Worm (Caenorhabditis elegans) whole organism, L4 larva: ENCODE results near the gene C18E9.7.

Source experiments
- R02D3.7 ChIP-seq: fragments of 150-350 bp; sonication (generic microtip); optimal IDR thresholded peaks from 3 replicates; lab custom pipeline; 2014; ENCODE audit warnings: missing biosample characterization, missing genetic modification characterization
- T20F7.1 ChIP-seq: fragments of 200-800 bp; sonication (Bioruptor generic); optimal IDR thresholded peaks from 2 replicates; lab custom pipeline; 2018; ENCODE audit warnings: mild to moderate bottlenecking, missing genetic modification characterization, missing compliant biosample characterization
- ZK337.2 ChIP-seq: fragments of 200-800 bp; sonication (Bioruptor generic); IDR thresholded peaks from 2 replicates; pipeline ENCODE4 v1.3.6; 2022; ENCODE audit warnings: missing genetic modification reagents, missing genetic modification characterization, missing compliant biosample characterization
- aha-1 ChIP-seq: fragments of 150-350 bp; peaks from one replicate; lab custom pipeline; 2014; ENCODE audit warnings: missing biosample characterization, missing genetic modification characterization
- aly-2 ChIP-seq: sonication (generic microtip); optimal IDR thresholded peaks from 2 replicates; lab custom pipeline; 2018; ENCODE audit warnings: missing biosample characterization, missing genetic modification characterization
- ceh-20 ChIP-seq: fragments of 200-800 bp; sonication (Bioruptor generic); IDR thresholded peaks from 2 replicates; pipeline ENCODE4 v1.3.6; 2022; ENCODE audit warnings: missing genetic modification reagents, missing genetic modification characterization, missing compliant biosample characterization
- ceh-32 ChIP-seq: sonication (generic microtip); optimal IDR thresholded peaks from 2 replicates; lab custom pipeline; 2016; ENCODE audit warnings: mild to moderate bottlenecking, missing genetic modification characterization, missing compliant biosample characterization; ENCODE audit not compliant: poor library complexity
- ceh-44 ChIP-seq: fragments of 200-800 bp; sonication (Bioruptor generic); IDR thresholded peaks from 2 replicates; pipeline ENCODE4 v1.3.6; 2022; ENCODE audit warnings: missing genetic modification reagents, missing genetic modification characterization, missing compliant biosample characterization
- ceh-62 ChIP-seq: sonication (generic microtip); optimal IDR thresholded peaks from 2 replicates; lab custom pipeline; 2017; ENCODE audit warnings: missing biosample characterization, missing genetic modification characterization
- ces-1 ChIP-seq: fragments of 150-350 bp; sonication (generic microtip); optimal IDR thresholded peaks from 4 replicates; lab custom pipeline; 2014; ENCODE audit warnings: missing biosample characterization, missing genetic modification reagents, missing genetic modification characterization
- cey-2 ChIP-seq: sonication (generic microtip); optimal IDR thresholded peaks from 3 replicates; lab custom pipeline; 2017; ENCODE audit warnings: missing genetic modification characterization, mild to moderate bottlenecking, missing compliant biosample characterization, antibody characterized with exemption, borderline replicate concordance; ENCODE audit not compliant: insufficient read depth
- ctbp-1 ChIP-seq: fragments of 200-800 bp; sonication (Bioruptor generic); IDR thresholded peaks from 2 replicates; pipeline ENCODE4 v1.3.6; 2022; ENCODE audit warnings: missing genetic modification reagents, missing genetic modification characterization, missing compliant biosample characterization
- daf-16 ChIP-seq, 3 experiments: sonication (generic microtip); optimal IDR thresholded peaks; 2 replicates each; lab custom pipeline; 2016 to 2017; ENCODE audit warnings: missing genetic modification characterization in 3 of 3, missing genetic modification reagents in 3 of 3, mild to moderate bottlenecking in 2 of 3, missing compliant biosample characterization in 2 of 3, missing biosample characterization in 1 of 3, moderate library complexity in 1 of 3
- daf-8 ChIP-seq: fragments of 200-800 bp; sonication (Bioruptor generic); IDR thresholded peaks from 2 replicates; pipeline ENCODE4 v1.3.6; 2022; ENCODE audit warnings: missing genetic modification characterization, missing compliant biosample characterization
- dmd-6 ChIP-seq: fragments of 200-800 bp; sonication (Bioruptor generic); IDR thresholded peaks from 2 replicates; pipeline ENCODE4 v1.3.6; 2022; ENCODE audit warnings: missing genetic modification reagents, missing genetic modification characterization, missing compliant biosample characterization
- dpl-1 ChIP-seq: fragments of 150-350 bp; optimal IDR thresholded peaks from 2 replicates; lab custom pipeline; 2014; ENCODE audit warnings: missing biosample characterization, missing genetic modification reagents, missing genetic modification characterization
- dve-1 ChIP-seq: sonication (generic microtip); optimal IDR thresholded peaks from 2 replicates; lab custom pipeline; 2017; ENCODE audit warnings: antibody characterized with exemption, mild to moderate bottlenecking, missing genetic modification characterization, missing compliant biosample characterization; ENCODE audit not compliant: insufficient read depth
- egl-43 ChIP-seq: fragments of 200-800 bp; sonication (Bioruptor generic); IDR thresholded peaks from 2 replicates; pipeline ENCODE4 v1.3.6; 2022; ENCODE audit warnings: missing genetic modification reagents, missing genetic modification characterization, missing compliant biosample characterization
- fkh-10 ChIP-seq: fragments of 150-350 bp; optimal IDR thresholded peaks from 2 replicates; lab custom pipeline; 2014; ENCODE audit warnings: missing biosample characterization, missing genetic modification reagents, missing genetic modification characterization
- fos-1 ChIP-seq: fragments of 150-350 bp; optimal IDR thresholded peaks from 2 replicates; lab custom pipeline; 2014; ENCODE audit warnings: missing biosample characterization, missing genetic modification characterization
- hif-1 ChIP-seq, 2 experiments: sonication (generic microtip); optimal IDR thresholded peaks; 2 replicates each; lab custom pipeline; 2016 to 2017; ENCODE audit warnings: missing compliant biosample characterization in 2 of 2, missing genetic modification characterization in 2 of 2, missing genetic modification reagents in 2 of 2, missing genotype in 2 of 2, mild to moderate bottlenecking in 1 of 2
- hlh-11 ChIP-seq: fragments of 200-800 bp; sonication (Bioruptor generic); optimal IDR thresholded peaks from 2 replicates; lab custom pipeline; 2018; ENCODE audit warnings: mild to moderate bottlenecking, missing genetic modification characterization, missing compliant biosample characterization
- hlh-30 ChIP-seq: sonication (generic microtip); optimal IDR thresholded peaks from 2 replicates; lab custom pipeline; 2017; ENCODE audit warnings: antibody characterized with exemption, mild to moderate bottlenecking, missing genetic modification characterization, missing compliant biosample characterization; ENCODE audit not compliant: insufficient read depth
- hmg-1.1 ChIP-seq: fragments of 200-800 bp; sonication (Bioruptor generic); IDR thresholded peaks from 2 replicates; pipeline ENCODE4 v1.3.6; 2022; ENCODE audit warnings: missing genetic modification reagents, missing genetic modification characterization, missing compliant biosample characterization
- jun-1 ChIP-seq: fragments of 150-350 bp; optimal IDR thresholded peaks from 2 replicates; lab custom pipeline; 2014; ENCODE audit warnings: missing biosample characterization, missing genetic modification reagents, missing genetic modification characterization
- lir-3 ChIP-seq: sonication (generic microtip); optimal IDR thresholded peaks from 2 replicates; lab custom pipeline; 2016; ENCODE audit warnings: mild to moderate bottlenecking, missing genetic modification characterization, missing compliant biosample characterization
- lsy-2 ChIP-seq, 2 experiments: fragments of 150-350 bp in 1 of 2; sonication (generic microtip) in 1 of 2; optimal IDR thresholded peaks; 2 replicates each; lab custom pipeline; 2014 to 2017; ENCODE audit warnings: missing biosample characterization in 2 of 2, missing genetic modification characterization in 2 of 2
- madf-9 ChIP-seq: fragments of 200-800 bp; sonication (Bioruptor generic); conservative IDR thresholded peaks from 2 replicates; pipeline ENCODE4 v1.3.6; 2022; ENCODE audit warnings: missing genetic modification reagents, missing genetic modification characterization, missing compliant biosample characterization
- mep-1 ChIP-seq: fragments of 150-350 bp; sonication (generic microtip); optimal IDR thresholded peaks from 3 replicates; lab custom pipeline; 2014; ENCODE audit warnings: missing biosample characterization, missing genetic modification characterization
- mes-2 ChIP-seq: sonication (generic microtip); optimal IDR thresholded peaks from 2 replicates; lab custom pipeline; 2016; ENCODE audit warnings: missing genotype, mild to moderate bottlenecking, missing genetic modification characterization, missing compliant biosample characterization; ENCODE audit not compliant: poor library complexity, severe bottlenecking
- nhr-102 ChIP-seq: sonication (generic microtip); optimal IDR thresholded peaks from 2 replicates; lab custom pipeline; 2016; ENCODE audit warnings: mild to moderate bottlenecking, missing genetic modification characterization, moderate library complexity, missing compliant biosample characterization
- nhr-111 ChIP-seq: fragments of 200-800 bp; sonication (Bioruptor generic); optimal IDR thresholded peaks from 2 replicates; lab custom pipeline; 2018; ENCODE audit warnings: mild to moderate bottlenecking, missing genetic modification characterization, missing compliant biosample characterization
- nhr-28 ChIP-seq: fragments of 150-350 bp; optimal IDR thresholded peaks from 2 replicates; lab custom pipeline; 2014; ENCODE audit warnings: missing biosample characterization, missing genetic modification characterization
- nhr-6 ChIP-seq: fragments of 150-350 bp; optimal IDR thresholded peaks from 2 replicates; lab custom pipeline; 2014; ENCODE audit warnings: missing biosample characterization, missing genetic modification characterization
- nhr-77 ChIP-seq: fragments of 150-350 bp; optimal IDR thresholded peaks from 2 replicates; lab custom pipeline; 2014; ENCODE audit warnings: missing biosample characterization, missing genetic modification characterization
- pha-4 ChIP-seq, 2 experiments: fragments of 150-350 bp in 1 of 2; fragments of 200-800 bp in 1 of 2; sonication (Bioruptor generic) in 1 of 2; IDR thresholded peaks in 1 of 2; optimal IDR thresholded peaks in 1 of 2; 2 replicates each; pipeline versions ENCODE4 v1.3.6 to Lab custom; 2014 to 2022; ENCODE audit warnings: missing genetic modification characterization in 2 of 2, missing genetic modification reagents in 2 of 2, missing biosample characterization in 1 of 2, missing compliant biosample characterization in 1 of 2
- php-3 ChIP-seq: fragments of 200-800 bp; sonication (Bioruptor generic); IDR thresholded peaks from 2 replicates; pipeline ENCODE4 v1.3.6; 2022; ENCODE audit warnings: missing genetic modification reagents, missing genetic modification characterization, missing compliant biosample characterization
- rbr-2 ChIP-seq: sonication (generic microtip); optimal IDR thresholded peaks from 2 replicates; lab custom pipeline; 2016; ENCODE audit warnings: missing genotype, missing genetic modification characterization, missing compliant biosample characterization
- set-16 ChIP-seq: fragments of 200-800 bp; sonication (Bioruptor generic); IDR thresholded peaks from 2 replicates; pipeline ENCODE4 v1.3.6; 2022; ENCODE audit warnings: missing genetic modification reagents, missing genetic modification characterization, missing compliant biosample characterization
- snpc-1.2 ChIP-seq: fragments of 200-800 bp; sonication (Bioruptor generic); IDR thresholded peaks from 2 replicates; pipeline ENCODE4 v1.3.6; 2022; ENCODE audit warnings: missing genetic modification reagents, missing genetic modification characterization, missing compliant biosample characterization
- snpc-4 ChIP-seq: fragments of 150-350 bp; optimal IDR thresholded peaks from 2 replicates; lab custom pipeline; 2014; ENCODE audit warnings: missing biosample characterization, missing genetic modification characterization
- unc-130 ChIP-seq: sonication (generic microtip); optimal IDR thresholded peaks from 2 replicates; lab custom pipeline; 2016; ENCODE audit warnings: missing genetic modification reagents, missing genetic modification characterization, missing compliant biosample characterization
- unc-62 ChIP-seq, 3 experiments: fragments of 150-350 bp in 1 of 3; sonication (generic microtip); optimal IDR thresholded peaks in 2 of 3; peaks in 1 of 3; 1 replicate in 1 of 3; 2 replicates in 2 of 3; lab custom pipeline; 2014 to 2017; ENCODE audit warnings: missing biosample characterization in 3 of 3, missing genetic modification characterization in 3 of 3, missing genetic modification reagents in 3 of 3, missing genotype in 1 of 3
- zfp-3 ChIP-seq: fragments of 200-800 bp; sonication (Bioruptor generic); conservative IDR thresholded peaks from 2 replicates; pipeline ENCODE4 v1.3.6; 2022; ENCODE audit warnings: missing genetic modification reagents, missing genetic modification characterization, missing compliant biosample characterization

The C18E9.7 gene

ce11 chrII:8969251-8970183, 13.1 kb downstream of the C18E9.7 start, which contains the start of the genes szy-20 and C18E9.5 (continued):
- peak; percentile 40; the same call in 1 of the 2 replicates for TF ChIP-seq set-16 (GFP tag; lab: Robert Waterston, UW)
- no peak for TF ChIP-seq nhr-111 (GFP tag; lab: Kevin White, UChicago)
- no peak for TF ChIP-seq ces-1
- peak; percentile 65 for TF ChIP-seq dmd-6 (GFP tag; lab: Robert Waterston, UW)
- peak; percentile 75 for TF ChIP-seq hlh-30
- TF ChIP-seq dve-1 (tag; lab: Kevin White, UChicago), result peak; percentile 60
- TF ChIP-seq nhr-77, result peak; percentile 43
- peak; percentile 52; the same call in 1 of the 2 replicates for TF ChIP-seq ctbp-1
- TF ChIP-seq nhr-28 (tag; lab: Kevin White, UChicago), result peak; percentile 20
- TF ChIP-seq lsy-2 (tag; optimal IDR thresholded peaks at IDR 0.05; lab: Kevin White, UChicago), result peak; percentile 9 to 92
- TF ChIP-seq daf-16 (GFP tag; optimal IDR thresholded peaks at IDR 0.05; lab: Kevin White, UChicago), result peak in 1 of 2 experiments; percentile 58
- TF ChIP-seq daf-16 (tag; optimal IDR thresholded peaks at IDR 0.05; lab: Kevin White, UChicago), result peak; percentile 11
- TF ChIP-seq daf-8 (GFP tag; lab: Robert Waterston, UW), result no peak
- peak; percentile 48; the same call in 1 of the 2 replicates for TF ChIP-seq ceh-20 (GFP tag; lab: Robert Waterston, UW)
- no peak for TF ChIP-seq lir-3
- TF ChIP-seq mep-1 (tag; lab: Kevin White, UChicago), result peak; percentile 82
- TF ChIP-seq snpc-1.2 (GFP tag; lab: Robert Waterston, UW), result no peak
- TF ChIP-seq hmg-1.1, result peak; percentile 70
- peak; percentile 52 for TF ChIP-seq fkh-10 (GFP tag; lab: Kevin White, UChicago)
- peak; percentile 61 for TF ChIP-seq pha-4 (GFP tag; IDR thresholded peaks at IDR 0.05; lab: Robert Waterston, UW)
- no peak for TF ChIP-seq pha-4 (tag; optimal IDR thresholded peaks at IDR 0.05; lab: Kevin White, UChicago)
- TF ChIP-seq unc-130, result peak; percentile 55
- TF ChIP-seq T20F7.1 (GFP tag; lab: Kevin White, UChicago), result peak; percentile 87
- TF ChIP-seq zfp-3 (GFP tag; lab: Robert Waterston, UW), result no peak
- TF ChIP-seq fos-1 (tag; lab: Kevin White, UChicago), result no peak
- no peak for TF ChIP-seq aly-2
- TF ChIP-seq egl-43 (GFP tag; lab: Robert Waterston, UW), result peak; percentile 68
- TF ChIP-seq madf-9 (GFP tag; lab: Robert Waterston, UW), result 0 out of 2 replicates have a peak, but pooled peaks have one; percentile 14
- no peak for TF ChIP-seq cey-2
- TF ChIP-seq ZK337.2, result no peak

ce11 chrII:8964835-8965234, 17.7 kb downstream of the C18E9.7 start, which contains the start of the genes ndub-3 and C18E9.2:
Gene ndub-3 (minus strand): TSS chrII:8964890.
Gene C18E9.2 (plus strand): TSS chrII:8965006.
- TF ChIP-seq snpc-4 (tag; lab: Kevin White, UChicago), result no peak
- TF ChIP-seq ceh-44 (GFP tag; lab: Robert Waterston, UW), result no peak
- TF ChIP-seq dpl-1 (GFP tag; lab: Kevin White, UChicago), result peak; percentile 27
- TF ChIP-seq ceh-32, result no peak
- TF ChIP-seq R02D3.7 (tag; lab: Kevin White, UChicago), result peak; percentile 78
- TF ChIP-seq nhr-77, result peak; percentile 37
- TF ChIP-seq dmd-6 (GFP tag; lab: Robert Waterston, UW), result no peak
- TF ChIP-seq mep-1 (tag; lab: Kevin White, UChicago), result peak; percentile 53
- TF ChIP-seq ceh-62 (tag; lab: Kevin White, UChicago), result no peak
- no peak for TF ChIP-seq snpc-1.2 (GFP tag; lab: Robert Waterston, UW)
- peak in 1 of 2 experiments; percentile 13 for TF ChIP-seq hif-1 (tag; optimal IDR thresholded peaks at IDR 0.05; lab: Kevin White, UChicago)
- TF ChIP-seq nhr-102 (tag; lab: Kevin White, UChicago), result no peak
- no peak for TF ChIP-seq aha-1
- TF ChIP-seq hlh-30, result peak; percentile 65
- TF ChIP-seq dve-1 (tag; lab: Kevin White, UChicago), result peak; percentile 22
- TF ChIP-seq rbr-2, result no peak
- TF ChIP-seq jun-1 (tag; lab: Kevin White, UChicago), result no peak
- TF ChIP-seq nhr-6 (tag; lab: Kevin White, UChicago), result peak; percentile 44
- peak; percentile 63 for TF ChIP-seq mes-2 (tag; lab: Kevin White, UChicago)
- TF ChIP-seq fkh-10 (GFP tag; lab: Kevin White, UChicago), result no peak
- TF ChIP-seq php-3 (GFP tag; lab: Robert Waterston, UW), result no peak
- TF ChIP-seq hlh-11 (tag; lab: Kevin White, UChicago), result peak; percentile 32
- TF ChIP-seq lsy-2 (tag; optimal IDR thresholded peaks at IDR 0.05; lab: Kevin White, UChicago), result peak in 1 of 2 experiments; percentile 62
- peak in 1 of 2 experiments; percentile 87 for TF ChIP-seq unc-62 (GFP tag; optimal IDR thresholded peaks at IDR 0.05 in 1 of 2; lab: Kevin White, UChicago)
- no peak for TF ChIP-seq unc-62 (tag; optimal IDR thresholded peaks at IDR 0.05; lab: Kevin White, UChicago)
- TF ChIP-seq, all 104 proteins: peak for 12
